Fruit fly (Drosophila melanogaster): ENCODE measurements around the gene chinmo.

The chinmo gene

DNA sequence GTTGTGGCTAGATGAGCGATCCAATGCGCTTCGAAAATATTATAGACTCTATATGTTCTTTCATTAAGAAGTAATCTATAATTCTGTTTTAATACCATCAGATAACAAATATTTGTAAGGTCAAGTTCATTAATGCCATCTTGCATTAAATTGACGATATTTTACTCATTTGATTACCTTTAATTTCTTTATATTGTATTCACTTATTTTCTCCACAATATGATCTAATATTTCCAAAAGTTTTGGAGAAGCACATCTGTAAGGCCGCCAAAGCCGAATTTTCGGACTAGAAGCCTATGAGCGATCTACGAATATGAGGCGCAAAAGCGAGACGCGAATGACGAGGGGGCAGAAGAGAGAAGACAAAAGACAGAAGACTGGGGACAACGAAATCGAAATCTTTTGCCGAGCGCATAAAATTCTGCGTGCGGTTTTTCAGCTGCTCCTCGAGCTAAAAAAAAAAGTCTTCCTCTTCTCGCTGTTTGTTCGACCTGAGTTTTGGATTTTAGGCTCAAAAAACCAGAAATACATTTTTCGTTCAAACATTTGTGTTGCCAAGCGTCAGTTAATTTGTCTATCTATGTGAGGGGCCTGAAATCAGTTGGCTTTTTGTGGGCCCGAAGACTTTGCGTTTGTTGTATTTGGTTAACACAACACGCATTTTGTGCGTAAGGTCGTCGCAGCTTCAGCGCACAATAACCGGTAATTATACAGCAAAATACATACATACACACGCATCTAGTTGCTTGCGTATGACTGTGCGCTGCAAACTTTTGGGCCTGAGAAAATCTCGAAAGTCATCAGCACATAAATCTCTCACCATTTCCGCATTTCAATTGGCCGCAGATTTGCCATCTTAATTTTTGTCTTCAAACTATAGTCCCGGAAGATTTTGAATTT is 12.2 kb upstream of the chinmo start (continued):
- TF ChIP-seq da (GFP tag; optimal IDR thresholded peaks at IDR 0.05) = peak; percentile 94
- TF ChIP-seq tup (GFP tag; optimal IDR thresholded peaks at IDR 0.05) = peak; percentile 89
- TF ChIP-seq scrt (GFP tag; optimal IDR thresholded peaks at IDR 0.05) = peak; percentile 97
- TF ChIP-seq CG4404 (GFP tag; IDR thresholded peaks at IDR 0.05) = peak; percentile 98
- TF ChIP-seq HmgZ (tag; optimal IDR thresholded peaks at IDR 0.05) = peak; percentile 98
- peak; percentile 90; the same call in 2 of the 3 replicates for TF ChIP-seq ci (GFP tag; IDR thresholded peaks at IDR 0.05)
- peak; percentile 99 for TF ChIP-seq mam (GFP tag; optimal IDR thresholded peaks at IDR 0.05)
- TF ChIP-seq inv (GFP tag; IDR thresholded peaks at IDR 0.05; ENCODE audit: partially characterized antibody) = no peak
- TF ChIP-seq sqz (GFP tag; optimal IDR thresholded peaks at IDR 0.05) = peak; percentile 88
- TF ChIP-seq her (GFP tag; optimal IDR thresholded peaks at IDR 0.05) = peak; percentile 92
- peak; percentile 98 for TF ChIP-seq CG4424 (GFP tag; optimal IDR thresholded peaks at IDR 0.05)
- peak; percentile 75 for TF ChIP-seq p53 (GFP tag; optimal IDR thresholded peaks at IDR 0.05)
- TF ChIP-seq bsh (GFP tag; optimal IDR thresholded peaks at IDR 0.05) = peak in 1 of 2 experiments; percentile 94
- TF ChIP-seq Taf1 (GFP tag; IDR thresholded peaks at IDR 0.05) = peak; percentile 96
- peak; percentile 100 for TF ChIP-seq sens (GFP tag)
- peak; percentile 96 for TF ChIP-seq Antp (GFP tag; optimal IDR thresholded peaks at IDR 0.05)
- TF ChIP-seq CoRest (tag; optimal IDR thresholded peaks at IDR 0.05) = peak; percentile 100
- TF ChIP-seq salm (tag; optimal IDR thresholded peaks at IDR 0.05) = peak; percentile 98
- peak; percentile 17 for TF ChIP-seq CG15479 (GFP tag; optimal IDR thresholded peaks at IDR 0.05)
- peak; percentile 98 for TF ChIP-seq CG32767 (GFP tag; IDR thresholded peaks at IDR 0.05)
- TF ChIP-seq cas (GFP tag; IDR thresholded peaks at IDR 0.05) = peak; percentile 93
- TF ChIP-seq CG12769 (tag; optimal IDR thresholded peaks at IDR 0.05) = peak; percentile 94
- TF ChIP-seq fd96Cb (tag; optimal IDR thresholded peaks at IDR 0.05) = peak; percentile 99
- peak; percentile 86 for TF ChIP-seq CG30020 (tag; optimal IDR thresholded peaks at IDR 0.05)
- TF ChIP-seq CG1024 (GFP tag; IDR thresholded peaks at IDR 0.05) = peak; percentile 81
- TF ChIP-seq bigmax (GFP tag; optimal IDR thresholded peaks at IDR 0.05) = peak; percentile 27
- peak; percentile 91 for TF ChIP-seq Nf-YB (GFP tag; optimal IDR thresholded peaks at IDR 0.05)
- TF ChIP-seq CG9215 (GFP tag; IDR thresholded peaks at IDR 0.05) = peak; percentile 99
- TF ChIP-seq lov (optimal IDR thresholded peaks at IDR 0.05) = no peak
- 0 out of 3 replicates have a peak, but pooled peaks have one; percentile 64 for TF ChIP-seq lov (GFP tag; IDR thresholded peaks at IDR 0.05)
- TF ChIP-seq CG2120 (GFP tag; optimal IDR thresholded peaks at IDR 0.05) = peak; percentile 99
- no peak for TF ChIP-seq HLH4C (GFP tag; IDR thresholded peaks at IDR 0.05; ENCODE audit: partially characterized antibody)
- TF ChIP-seq so (GFP tag; IDR thresholded peaks at IDR 0.05) = peak; percentile 98
- peak; percentile 89 for TF ChIP-seq CG8290 (GFP tag; optimal IDR thresholded peaks at IDR 0.05)
- TF ChIP-seq CG8290 (tag; optimal IDR thresholded peaks at IDR 0.05) = peak in 1 of 2 experiments; percentile 81
- TF ChIP-seq CG14667 (GFP tag; IDR thresholded peaks at IDR 0.05) = peak; percentile 97
- peak; percentile 94 for TF ChIP-seq NC2α (GFP tag; optimal IDR thresholded peaks at IDR 0.05)
- no peak for TF ChIP-seq bbx (GFP tag; IDR thresholded peaks at IDR 0.05; ENCODE audit: partially characterized antibody)
- peak; percentile 38 for TF ChIP-seq MESR4 (GFP tag; optimal IDR thresholded peaks at IDR 0.05)
- TF ChIP-seq CG18764 (GFP tag; optimal IDR thresholded peaks at IDR 0.05) = peak; percentile 96
- TF ChIP-seq CG17186 (GFP tag; optimal IDR thresholded peaks at IDR 0.05) = peak; percentile 86
- peak; percentile 98 for TF ChIP-seq pum (GFP tag; optimal IDR thresholded peaks at IDR 0.05)
- TF ChIP-seq CG18262 (tag; optimal IDR thresholded peaks at IDR 0.05) = peak; percentile 99
- peak; percentile 97 for TF ChIP-seq chif (GFP tag; optimal IDR thresholded peaks at IDR 0.05)
- TF ChIP-seq CG2678 (tag; optimal IDR thresholded peaks at IDR 0.05) = peak; percentile 100
- TF ChIP-seq prd (optimal IDR thresholded peaks at IDR 0.05) = no peak
- peak; percentile 99 for TF ChIP-seq prd (GFP tag; IDR thresholded peaks at IDR 0.05)
- peak; percentile 99 for TF ChIP-seq gem (tag; optimal IDR thresholded peaks at IDR 0.05)
- TF ChIP-seq jing (GFP tag; optimal IDR thresholded peaks at IDR 0.05) = peak; percentile 97
